Worm (Caenorhabditis elegans) whole organism, L4/young adult: Measurements from ENCODE around the gene fmil-1.
A peak's percentile ranks its signal among the peaks of the same experiment; 100 is the strongest.

Experiments used
- dao-5 ChIP-seq: sonication (generic microtip); optimal IDR thresholded peaks from 2 replicates; lab custom pipeline; 2016; ENCODE audit warnings: missing genotype, missing genetic modification characterization, moderate library complexity, missing compliant biosample characterization
- him-1 ChIP-seq: sonication (generic microtip); optimal IDR thresholded peaks from 2 replicates; lab custom pipeline; 2016; ENCODE audit warnings: missing genotype, missing genetic modification reagents, missing genetic modification characterization, missing compliant biosample characterization

DNA sequence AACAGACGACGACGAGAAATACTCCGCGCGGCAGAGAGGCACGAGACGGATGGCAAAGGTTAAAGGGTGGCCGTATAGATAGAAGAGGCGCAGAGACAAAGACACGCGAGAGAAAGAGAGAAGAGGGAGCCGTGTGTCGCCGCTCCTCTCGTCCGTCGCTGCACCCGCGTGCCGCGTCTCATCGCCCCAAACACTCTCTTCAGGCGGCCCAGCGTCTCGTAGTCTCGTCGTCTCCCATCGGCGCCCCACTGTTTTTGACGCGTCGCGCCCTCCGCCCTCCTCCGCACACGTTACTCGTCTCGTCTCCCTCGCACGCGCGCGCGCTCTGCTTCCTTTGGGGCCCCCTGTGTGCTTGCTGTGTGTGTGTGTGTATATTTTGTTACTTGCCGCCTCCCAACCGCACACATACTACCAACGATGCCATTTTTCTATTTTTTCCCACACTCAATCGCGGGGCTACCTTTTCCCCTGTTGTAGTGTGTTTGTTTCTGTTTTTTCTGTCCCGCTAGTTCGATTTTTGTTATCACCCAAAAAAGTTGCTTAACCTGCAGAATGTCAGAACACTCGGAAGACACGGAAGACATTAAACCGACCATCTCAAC is 31.9 kb downstream of the fmil-1 start, which contains the start of gene madf-9:
- peak; percentile 70 for TF ChIP-seq dao-5
- peak; percentile 18 for TF ChIP-seq him-1
